Worm (Caenorhabditis elegans) whole organism, L4/young adult: ENCODE data around the gene M153.3.

Experiments used
- W03F9.2 ChIP-seq: fragments of 150-350 bp; optimal IDR thresholded peaks from 2 replicates; lab custom pipeline; 2014; ENCODE audit warnings: missing biosample characterization, missing genetic modification characterization
- dao-5 ChIP-seq: sonication (generic microtip); optimal IDR thresholded peaks from 2 replicates; lab custom pipeline; 2016; ENCODE audit warnings: missing genotype, missing genetic modification characterization, moderate library complexity, missing compliant biosample characterization
- him-1 ChIP-seq: sonication (generic microtip); optimal IDR thresholded peaks from 2 replicates; lab custom pipeline; 2016; ENCODE audit warnings: missing genotype, missing genetic modification reagents, missing genetic modification characterization, missing compliant biosample characterization

ce11 chrX:12172482-12173134 is 29.9 kb downstream of the M153.3 start:
- TF ChIP-seq him-1 = no peak
- no peak for TF ChIP-seq W03F9.2 (tag; lab: Kevin White, UChicago)
- TF ChIP-seq dao-5 (tag; lab: Kevin White, UChicago) = no peak
